ENCODE assay signal across 1 fruit fly cellular context in genomic region chrX:22837338-22837737, dm6.
TF ChIP-seq lines count a peak whose summit lies in the region.

No protein-coding gene starts in this region.

TF ChIP-seq in whole organism, embryonic, 481 proteins besides CTCF, POLR2A, EP300 and RAD21 (continued from another document):
- TF ChIP-seq Sox102F (GFP tag; optimal IDR thresholded peaks at IDR 0.05; lab: Kevin White, UChicago) = peak; percentile 45
- TF ChIP-seq CG4820 (GFP tag; optimal IDR thresholded peaks at IDR 0.05; lab: Kevin White, UChicago) = no peak
- TF ChIP-seq NFAT (GFP tag; IDR thresholded peaks at IDR 0.05; lab: Robert Waterston, UW) = no peak
- no peak for TF ChIP-seq br (optimal IDR thresholded peaks at IDR 0.05; lab: Kevin White, UChicago)
- no peak for TF ChIP-seq CG17328 (GFP tag; IDR thresholded peaks at IDR 0.05; lab: Robert Waterston, UW)
- TF ChIP-seq cwo (GFP tag; optimal IDR thresholded peaks at IDR 0.05; lab: Kevin White, UChicago) = no peak
- peak; percentile 34 for TF ChIP-seq MTF-1 (GFP tag; optimal IDR thresholded peaks at IDR 0.05; lab: Kevin White, UChicago; ENCODE audit: borderline replicate concordance)
- TF ChIP-seq az2 (GFP tag; optimal IDR thresholded peaks at IDR 0.05; lab: Kevin White, UChicago) = no peak
- TF ChIP-seq chm (GFP tag; IDR thresholded peaks at IDR 0.05; lab: Robert Waterston, UW) = no peak
- TF ChIP-seq CG3847 (GFP tag; IDR thresholded peaks at IDR 0.05; lab: Robert Waterston, UW) = no peak
- no peak for TF ChIP-seq usp (GFP tag; optimal IDR thresholded peaks at IDR 0.05; lab: Kevin White, UChicago)
- TF ChIP-seq toy (GFP tag; IDR thresholded peaks at IDR 0.05; lab: Robert Waterston, UW) = no peak
- TF ChIP-seq CG14860 (GFP tag; IDR thresholded peaks at IDR 0.05; lab: Robert Waterston, UW; ENCODE audit: partially characterized antibody) = no peak
- TF ChIP-seq CG11456 (GFP tag; IDR thresholded peaks at IDR 0.05; lab: Robert Waterston, UW) = no peak
- no peak for TF ChIP-seq vfl (GFP tag; optimal IDR thresholded peaks at IDR 0.05; lab: Kevin White, UChicago)
- TF ChIP-seq CG16815 (GFP tag; optimal IDR thresholded peaks at IDR 0.05; lab: Kevin White, UChicago) = no peak
- TF ChIP-seq CG14050 (GFP tag; IDR thresholded peaks at IDR 0.05; lab: Robert Waterston, UW) = no peak
- no peak for TF ChIP-seq disco-r (GFP tag; optimal IDR thresholded peaks at IDR 0.05; lab: Kevin White, UChicago)
- peak; percentile 35; the same call in 1 of the 2 replicates for TF ChIP-seq ranshi (GFP tag; IDR thresholded peaks at IDR 0.05; lab: Robert Waterston, UW)
- TF ChIP-seq ci (GFP tag; IDR thresholded peaks at IDR 0.05; lab: Robert Waterston, UW) = peak; percentile 77
- peak; percentile 47 for TF ChIP-seq CG6813 (GFP tag; optimal IDR thresholded peaks at IDR 0.05; lab: Kevin White, UChicago)
- peak; percentile 38 for TF ChIP-seq CG18599 (GFP tag; optimal IDR thresholded peaks at IDR 0.05; lab: Kevin White, UChicago)
- peak; percentile 72; the same call in 1 of the 2 replicates for TF ChIP-seq Awh (GFP tag; IDR thresholded peaks at IDR 0.05; lab: Robert Waterston, UW)
- peak; percentile 53; the same call in 1 of the 2 replicates for TF ChIP-seq ap (GFP tag; IDR thresholded peaks at IDR 0.05; lab: Robert Waterston, UW)
- TF ChIP-seq p53 (GFP tag; optimal IDR thresholded peaks at IDR 0.05; lab: Kevin White, UChicago) = no peak
- TF ChIP-seq D (optimal IDR thresholded peaks at IDR 0.05; lab: Kevin White, UChicago) = no peak
- peak; percentile 51 for TF ChIP-seq D (GFP tag; optimal IDR thresholded peaks at IDR 0.05; lab: Kevin White, UChicago)
- peak; percentile 50 for TF ChIP-seq wek (GFP tag; optimal IDR thresholded peaks at IDR 0.05; lab: Kevin White, UChicago)
- peak; percentile 78 for TF ChIP-seq sens (GFP tag; lab: Kevin White, UChicago)
- TF ChIP-seq dmrt99B (tag; optimal IDR thresholded peaks at IDR 0.05; lab: Kevin White, UChicago) = peak; percentile 45
- peak; percentile 42; the same call in 1 of the 2 replicates for TF ChIP-seq vvl (GFP tag; IDR thresholded peaks at IDR 0.05; lab: Robert Waterston, UW)
- TF ChIP-seq Abd-B (GFP tag; optimal IDR thresholded peaks at IDR 0.05; lab: Kevin White, UChicago) = no peak
- no peak for TF ChIP-seq MESR4 (GFP tag; optimal IDR thresholded peaks at IDR 0.05; lab: Kevin White, UChicago)
- TF ChIP-seq CG2889 (GFP tag; IDR thresholded peaks at IDR 0.05; lab: Robert Waterston, UW) = no peak
- no peak for TF ChIP-seq CG7745 (tag; optimal IDR thresholded peaks at IDR 0.05; lab: Kevin White, UChicago)
- TF ChIP-seq CG15514 (GFP tag; optimal IDR thresholded peaks at IDR 0.05; lab: Kevin White, UChicago) = peak; percentile 7
- peak; percentile 39 for TF ChIP-seq CG5180 (GFP tag; optimal IDR thresholded peaks at IDR 0.05; lab: Kevin White, UChicago)
- TF ChIP-seq Taf1 (GFP tag; IDR thresholded peaks at IDR 0.05; lab: Robert Waterston, UW) = no peak
- peak; percentile 18 for TF ChIP-seq CG13424 (tag; optimal IDR thresholded peaks at IDR 0.05; lab: Kevin White, UChicago)
- no peak for TF ChIP-seq bowl (GFP tag; IDR thresholded peaks at IDR 0.05; lab: Robert Waterston, UW)
- TF ChIP-seq Ada2b (GFP tag; IDR thresholded peaks at IDR 0.05; lab: Robert Waterston, UW) = 0 out of 2 replicates have a peak, but pooled peaks have one; percentile 12
- TF ChIP-seq Nf-YC (tag; optimal IDR thresholded peaks at IDR 0.05; lab: Kevin White, UChicago) = no peak
- no peak for TF ChIP-seq HmgZ (tag; optimal IDR thresholded peaks at IDR 0.05; lab: Kevin White, UChicago)
- no peak for TF ChIP-seq CG8478 (optimal IDR thresholded peaks at IDR 0.05; lab: Kevin White, UChicago)
- no peak for TF ChIP-seq YL-1 (GFP tag; optimal IDR thresholded peaks at IDR 0.05; lab: Kevin White, UChicago)
- TF ChIP-seq da (GFP tag; optimal IDR thresholded peaks at IDR 0.05; lab: Kevin White, UChicago) = no peak
- TF ChIP-seq CG10959 (GFP tag; IDR thresholded peaks at IDR 0.05; lab: Robert Waterston, UW) = no peak
- TF ChIP-seq eyg (GFP tag; optimal IDR thresholded peaks at IDR 0.05; lab: Kevin White, UChicago) = no peak
- TF ChIP-seq sima (GFP tag; optimal IDR thresholded peaks at IDR 0.05; lab: Kevin White, UChicago) = no peak
- no peak for TF ChIP-seq CG13894 (tag; optimal IDR thresholded peaks at IDR 0.05; lab: Kevin White, UChicago)
- TF ChIP-seq CG6683 (GFP tag; optimal IDR thresholded peaks at IDR 0.05; lab: Kevin White, UChicago) = peak; percentile 18
- TF ChIP-seq crp (GFP tag; optimal IDR thresholded peaks at IDR 0.05; lab: Kevin White, UChicago) = no peak
